Fruit fly (Drosophila melanogaster): ENCODE data around the gene SLIRP1.

The SLIRP1 gene

dm6 chrX:21280629-21281028 lies 38.5 kb downstream of the SLIRP1 start:
- no peak for TF ChIP-seq CG6689 (GFP tag; IDR thresholded peaks at IDR 0.05)
- TF ChIP-seq Neu2 (GFP tag; optimal IDR thresholded peaks at IDR 0.05; ENCODE audit: borderline replicate concordance), result no peak
- TF ChIP-seq CG15601 (tag; optimal IDR thresholded peaks at IDR 0.05), result no peak
- peak; percentile 34 for TF ChIP-seq CG2120 (GFP tag; optimal IDR thresholded peaks at IDR 0.05)
- TF ChIP-seq eve (GFP tag; optimal IDR thresholded peaks at IDR 0.05), result peak in 1 of 2 experiments; percentile 43
- 0 out of 3 replicates have a peak, but pooled peaks have one; percentile 52 for TF ChIP-seq dysf (GFP tag; IDR thresholded peaks at IDR 0.05)
- TF ChIP-seq CG9727 (GFP tag; optimal IDR thresholded peaks at IDR 0.05), result no peak
- TF ChIP-seq H15 (GFP tag; IDR thresholded peaks at IDR 0.05), result no peak
- peak; percentile 11 for TF ChIP-seq ab (GFP tag; optimal IDR thresholded peaks at IDR 0.05)
- TF ChIP-seq MBD-R2 (GFP tag; IDR thresholded peaks at IDR 0.05), result no peak
- TF ChIP-seq CTCF (GFP tag; optimal IDR thresholded peaks at IDR 0.05), result no peak
- TF ChIP-seq CG5953 (GFP tag; IDR thresholded peaks at IDR 0.05), result no peak
- TF ChIP-seq sens (GFP tag), result peak; percentile 35
- no peak for TF ChIP-seq ham (GFP tag; IDR thresholded peaks at IDR 0.05)
- TF ChIP-seq Ets65A (GFP tag), result peak; percentile 81
- no peak for TF ChIP-seq CG15696 (tag; optimal IDR thresholded peaks at IDR 0.05)
- no peak for TF ChIP-seq CG7963 (GFP tag; IDR thresholded peaks at IDR 0.05; ENCODE audit: partially characterized antibody)
- TF ChIP-seq CG6272 (GFP tag; IDR thresholded peaks at IDR 0.05), result no peak
- TF ChIP-seq Atf-2 (GFP tag; optimal IDR thresholded peaks at IDR 0.05), result no peak
- TF ChIP-seq ems (GFP tag; optimal IDR thresholded peaks at IDR 0.05), result no peak
- no peak for TF ChIP-seq corto (GFP tag; optimal IDR thresholded peaks at IDR 0.05)
- peak; percentile 8 for TF ChIP-seq lilli (GFP tag; optimal IDR thresholded peaks at IDR 0.05)
- TF ChIP-seq CG3065 (GFP tag; optimal IDR thresholded peaks at IDR 0.05), result no peak
- no peak for TF ChIP-seq CG1024 (GFP tag; IDR thresholded peaks at IDR 0.05)
- TF ChIP-seq ssp (GFP tag; IDR thresholded peaks at IDR 0.05), result peak; percentile 32; the same call in 1 of the 2 replicates
- no peak for TF ChIP-seq sc (optimal IDR thresholded peaks at IDR 0.05)
- no peak for TF ChIP-seq sc (GFP tag; optimal IDR thresholded peaks at IDR 0.05)
- 0 out of 2 replicates have a peak, but pooled peaks have one; percentile 15 for TF ChIP-seq Ptx1 (GFP tag; IDR thresholded peaks at IDR 0.05)
- no peak for TF ChIP-seq Fer2 (tag; optimal IDR thresholded peaks at IDR 0.05)

dm6 chrX:21279311-21279890 lies 39.7 kb downstream of the SLIRP1 start:
- TF ChIP-seq CG2120 (GFP tag; optimal IDR thresholded peaks at IDR 0.05), result peak; percentile 18
- no peak for TF ChIP-seq lbe (GFP tag; optimal IDR thresholded peaks at IDR 0.05)
- TF ChIP-seq dmrt99B (tag; optimal IDR thresholded peaks at IDR 0.05), result peak; percentile 2
- TF ChIP-seq Rfx (GFP tag; IDR thresholded peaks at IDR 0.05), result peak; percentile 26; the same call in 1 of the 2 replicates
- no peak for TF ChIP-seq kah (GFP tag; optimal IDR thresholded peaks at IDR 0.05)
- TF ChIP-seq Med (GFP tag), result peak; percentile 75
- TF ChIP-seq CG7357 (GFP tag; IDR thresholded peaks at IDR 0.05), result no peak
- TF ChIP-seq phol (tag; optimal IDR thresholded peaks at IDR 0.05), result peak; percentile 3
- peak; percentile 53 for TF ChIP-seq sens (GFP tag)
- TF ChIP-seq CG2678 (tag; optimal IDR thresholded peaks at IDR 0.05), result peak; percentile 6
- 0 out of 2 replicates have a peak, but pooled peaks have one; percentile 32 for TF ChIP-seq Drgx (GFP tag; IDR thresholded peaks at IDR 0.05)
- no peak for TF ChIP-seq pfk (GFP tag; optimal IDR thresholded peaks at IDR 0.05)
- no peak for TF ChIP-seq Atf6 (GFP tag; IDR thresholded peaks at IDR 0.05)
- 0 out of 3 replicates have a peak, but pooled peaks have one; percentile 22 for TF ChIP-seq row (GFP tag; IDR thresholded peaks at IDR 0.05)
- TF ChIP-seq gem (tag; optimal IDR thresholded peaks at IDR 0.05), result peak; percentile 18
- TF ChIP-seq CG13624 (GFP tag; optimal IDR thresholded peaks at IDR 0.05), result no peak

All from whole organism, embryonic.